Worm (Caenorhabditis elegans): Measurements from ENCODE around the gene C17H12.5.

DNA sequence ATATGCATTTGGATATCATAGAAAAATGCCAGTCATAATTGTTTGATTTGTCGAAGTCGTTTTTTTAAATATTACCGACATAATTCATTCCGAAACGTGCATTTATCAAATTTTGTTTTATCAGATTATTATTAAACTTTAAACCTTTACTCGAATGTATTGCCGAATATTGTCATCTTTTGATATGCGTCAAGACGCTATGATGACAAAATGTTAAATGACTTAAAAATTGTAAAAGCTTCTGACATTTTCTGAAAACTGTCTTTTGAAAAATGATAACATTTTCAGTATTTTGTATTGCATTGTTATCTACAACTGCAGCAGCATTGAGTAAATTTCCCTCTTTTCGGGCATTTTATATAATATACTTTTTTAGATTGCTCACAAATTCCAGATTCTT is 7.2 kb upstream of the C17H12.5 start, which contains the start of gene H20E11.3:
- TF ChIP-seq aly-1 (tag; optimal IDR thresholded peaks at IDR 0.05) = no peak
- no peak for TF ChIP-seq ama-1 (optimal IDR thresholded peaks at IDR 0.05)
- TF ChIP-seq tra-4 (tag; optimal IDR thresholded peaks at IDR 0.05) = no peak
- TF ChIP-seq hmbx-1 (tag; optimal IDR thresholded peaks at IDR 0.05) = no peak
- TF ChIP-seq tbx-11 (GFP tag; IDR thresholded peaks at IDR 0.05) = no peak
- TF ChIP-seq B0310.2 (tag; optimal IDR thresholded peaks at IDR 0.05) = no peak
- no peak for TF ChIP-seq scrt-1 (GFP tag; IDR thresholded peaks at IDR 0.05)
- no peak for TF ChIP-seq ets-7 (tag; optimal IDR thresholded peaks at IDR 0.05)
- no peak for TF ChIP-seq flt-1 (GFP tag; IDR thresholded peaks at IDR 0.05)
- TF ChIP-seq pes-1 (GFP tag; IDR thresholded peaks at IDR 0.05) = no peak
- TF ChIP-seq tbx-37 (GFP tag; conservative IDR thresholded peaks at IDR 0.05) = no peak
- TF ChIP-seq hmg-4 (GFP tag; optimal IDR thresholded peaks at IDR 0.05) = no peak
- TF ChIP-seq ceh-36 (tag; optimal IDR thresholded peaks at IDR 0.05) = no peak
- TF ChIP-seq ceh-13 (GFP tag; optimal IDR thresholded peaks at IDR 0.05) = no peak

Data from whole organism, early embryonic.